Fruit fly (Drosophila melanogaster): ENCODE data around the gene RnpS1.
A peak's percentile ranks its signal among the peaks of the same experiment; 100 is the strongest.

RnpS1 gene

dm6 chr3R:9504355-9504754, 47.5 kb upstream of the RnpS1 start, which contains the start of gene CG8149 (continued):
- TF ChIP-seq her (GFP tag; optimal IDR thresholded peaks at IDR 0.05): no peak
- TF ChIP-seq gce (GFP tag; IDR thresholded peaks at IDR 0.05): no peak
- TF ChIP-seq sens (GFP tag): peak; percentile 86
- peak; percentile 60 for TF ChIP-seq row (GFP tag; IDR thresholded peaks at IDR 0.05)
- TF ChIP-seq ci (GFP tag; IDR thresholded peaks at IDR 0.05): no peak; the same call in 2 of the 3 replicates
- no peak for TF ChIP-seq CG8089 (GFP tag; optimal IDR thresholded peaks at IDR 0.05)
- no peak for TF ChIP-seq CG6689 (GFP tag; IDR thresholded peaks at IDR 0.05)
- no peak for TF ChIP-seq sisA (GFP tag; IDR thresholded peaks at IDR 0.05)
- no peak for TF ChIP-seq Sox102F (GFP tag; optimal IDR thresholded peaks at IDR 0.05)
- no peak for TF ChIP-seq mirr (GFP tag; optimal IDR thresholded peaks at IDR 0.05)
- no peak for TF ChIP-seq danr (GFP tag; IDR thresholded peaks at IDR 0.05)
- TF ChIP-seq CTCF (GFP tag; optimal IDR thresholded peaks at IDR 0.05): peak; percentile 16
- TF ChIP-seq Taf1 (GFP tag; IDR thresholded peaks at IDR 0.05): no peak
- no peak for TF ChIP-seq Sox100B (GFP tag; optimal IDR thresholded peaks at IDR 0.05)
- no peak for TF ChIP-seq CG12219 (GFP tag; optimal IDR thresholded peaks at IDR 0.05)
- TF ChIP-seq pb (GFP tag; optimal IDR thresholded peaks at IDR 0.05): no peak
- peak; percentile 93 for TF ChIP-seq vnd (GFP tag; IDR thresholded peaks at IDR 0.05; ENCODE audit: partially characterized antibody)
- TF ChIP-seq CG1233 (GFP tag; optimal IDR thresholded peaks at IDR 0.05): peak; percentile 18
- no peak for TF ChIP-seq otp (GFP tag; IDR thresholded peaks at IDR 0.05)
- TF ChIP-seq CG4854 (GFP tag; optimal IDR thresholded peaks at IDR 0.05): no peak
- peak; percentile 86 for TF ChIP-seq amos (GFP tag; IDR thresholded peaks at IDR 0.05; ENCODE audit: partially characterized antibody)
- no peak for TF ChIP-seq en (GFP tag; optimal IDR thresholded peaks at IDR 0.05)
- TF ChIP-seq Max (GFP tag; optimal IDR thresholded peaks at IDR 0.05): peak; percentile 40
- TF ChIP-seq HLH4C (GFP tag; IDR thresholded peaks at IDR 0.05; ENCODE audit: partially characterized antibody): peak; percentile 88
- TF ChIP-seq cato (GFP tag; optimal IDR thresholded peaks at IDR 0.05; ENCODE audit: borderline replicate concordance): no peak
- TF ChIP-seq ind (GFP tag; optimal IDR thresholded peaks at IDR 0.05): no peak
- no peak for TF ChIP-seq ftz-f1 (GFP tag; optimal IDR thresholded peaks at IDR 0.05)
- no peak for TF ChIP-seq wor (GFP tag; IDR thresholded peaks at IDR 0.05)
- TF ChIP-seq disco-r (GFP tag; optimal IDR thresholded peaks at IDR 0.05): no peak
- no peak for TF ChIP-seq dysf (GFP tag; IDR thresholded peaks at IDR 0.05)
- TF ChIP-seq CG12299 (tag; optimal IDR thresholded peaks at IDR 0.05): peak; percentile 35
- peak; percentile 77 for TF ChIP-seq Med (GFP tag)
- TF ChIP-seq ttk (GFP tag; IDR thresholded peaks at IDR 0.05): no peak
- no peak for TF ChIP-seq CG9609 (GFP tag; optimal IDR thresholded peaks at IDR 0.05)
- TF ChIP-seq Elba2 (GFP tag; optimal IDR thresholded peaks at IDR 0.05): no peak
- TF ChIP-seq Chrac-16 (GFP tag; optimal IDR thresholded peaks at IDR 0.05): no peak
- no peak for TF ChIP-seq peb (GFP tag; IDR thresholded peaks at IDR 0.05)
- peak; percentile 6 for TF ChIP-seq Deaf1 (tag; optimal IDR thresholded peaks at IDR 0.05)
- no peak for TF ChIP-seq ken (GFP tag; IDR thresholded peaks at IDR 0.05)
- TF ChIP-seq Hr39 (optimal IDR thresholded peaks at IDR 0.05): no peak
- peak; percentile 98 for TF ChIP-seq knrl (GFP tag; IDR thresholded peaks at IDR 0.05; ENCODE audit: partially characterized antibody)
- no peak for TF ChIP-seq CG17385 (GFP tag; optimal IDR thresholded peaks at IDR 0.05)
- TF ChIP-seq CG6683 (GFP tag; optimal IDR thresholded peaks at IDR 0.05): no peak
- no peak for TF ChIP-seq eyg (GFP tag; optimal IDR thresholded peaks at IDR 0.05)
- no peak for TF ChIP-seq Ravus (GFP tag; IDR thresholded peaks at IDR 0.05)
- peak; percentile 76 for TF ChIP-seq tna (GFP tag; IDR thresholded peaks at IDR 0.05; ENCODE audit: partially characterized antibody)
- no peak for TF ChIP-seq CG16815 (GFP tag; optimal IDR thresholded peaks at IDR 0.05)
- no peak for TF ChIP-seq lab (GFP tag; optimal IDR thresholded peaks at IDR 0.05)
- TF ChIP-seq CG33213 (GFP tag; optimal IDR thresholded peaks at IDR 0.05): peak; percentile 48
- peak; percentile 41 for TF ChIP-seq PHDP (tag; optimal IDR thresholded peaks at IDR 0.05)
- TF ChIP-seq Fer2 (tag; optimal IDR thresholded peaks at IDR 0.05): no peak
- peak; percentile 71 for TF ChIP-seq YL-1 (GFP tag; optimal IDR thresholded peaks at IDR 0.05)
- no peak for TF ChIP-seq hth (optimal IDR thresholded peaks at IDR 0.05)
- no peak for TF ChIP-seq HLH3B (GFP tag; IDR thresholded peaks at IDR 0.05)
